Fruit fly (Drosophila melanogaster): ENCODE results near the gene Esp.

DNA sequence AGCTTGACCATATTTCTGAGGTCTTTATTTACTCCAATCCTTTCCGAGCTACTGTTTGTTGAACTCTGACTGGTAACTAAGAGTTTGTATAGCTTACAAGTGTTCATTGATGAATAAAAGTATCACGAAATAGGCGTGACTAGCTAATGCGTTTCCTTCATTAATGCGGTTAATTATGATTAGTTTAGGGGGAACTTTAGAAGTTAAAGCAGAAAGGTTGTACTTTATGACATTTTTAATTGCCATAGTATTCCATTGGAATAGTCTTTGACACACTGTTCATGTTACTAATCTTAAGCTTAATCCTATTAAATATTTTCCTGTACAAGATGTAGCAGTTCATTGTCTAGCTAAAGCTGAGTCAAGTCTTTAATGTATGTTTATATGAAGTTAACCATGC is 18.0 kb downstream of the Esp start, which contains the start of gene ppk22:
- TF ChIP-seq psq (optimal IDR thresholded peaks at IDR 0.05): no peak
- TF ChIP-seq CG8478 (optimal IDR thresholded peaks at IDR 0.05): no peak
- TF ChIP-seq usp (GFP tag; optimal IDR thresholded peaks at IDR 0.05): no peak
- no peak for TF ChIP-seq pan (optimal IDR thresholded peaks at IDR 0.05)
